Worm (Caenorhabditis elegans) whole organism, late embryonic: Measurements from ENCODE around the gene nlp-29.
A peak's percentile ranks its signal among the peaks of the same experiment; 100 is the strongest.

Experiments
- C08G9.2 ChIP-seq: sonication (generic microtip); optimal IDR thresholded peaks from 2 replicates; lab custom pipeline; 2016; ENCODE audit warnings: mild to moderate bottlenecking, missing genetic modification characterization, moderate library complexity, missing compliant biosample characterization
- C38D4.7 ChIP-seq: fragments of 200-800 bp; sonication (Bioruptor generic); optimal IDR thresholded peaks from 2 replicates; lab custom pipeline; 2018; ENCODE audit warnings: mild to moderate bottlenecking, missing genetic modification characterization, moderate library complexity, missing compliant biosample characterization
- F13H6.1 ChIP-seq: sonication (generic microtip); optimal IDR thresholded peaks from 2 replicates; lab custom pipeline; 2016; ENCODE audit warnings: missing genetic modification characterization, missing compliant biosample characterization
- K09A11.1 ChIP-seq: sonication (generic microtip); optimal IDR thresholded peaks from 2 replicates; lab custom pipeline; 2017; ENCODE audit warnings: antibody characterized with exemption, mild to moderate bottlenecking, missing genetic modification characterization, missing compliant biosample characterization; ENCODE audit not compliant: insufficient read depth
- Y22D7AL.16 ChIP-seq: sonication (generic microtip); optimal IDR thresholded peaks from 2 replicates; lab custom pipeline; 2016; ENCODE audit warnings: missing genetic modification characterization, missing compliant biosample characterization
- ahr-1 ChIP-seq: sonication (generic microtip); optimal IDR thresholded peaks from 2 replicates; lab custom pipeline; 2016; ENCODE audit warnings: missing genetic modification characterization, missing compliant biosample characterization
- ceh-14 ChIP-seq: sonication (generic microtip); optimal IDR thresholded peaks from 2 replicates; lab custom pipeline; 2016; ENCODE audit warnings: missing genotype, missing genetic modification characterization, missing compliant biosample characterization
- ceh-18 ChIP-seq: sonication (generic microtip); optimal IDR thresholded peaks from 2 replicates; lab custom pipeline; 2016; ENCODE audit warnings: missing genetic modification characterization, missing compliant biosample characterization
- ceh-2 ChIP-seq: sonication (generic microtip); optimal IDR thresholded peaks from 2 replicates; lab custom pipeline; 2016; ENCODE audit warnings: missing genotype, missing genetic modification characterization, missing compliant biosample characterization
- ceh-22 ChIP-seq: sonication (generic microtip); optimal IDR thresholded peaks from 2 replicates; lab custom pipeline; 2017; ENCODE audit warnings: missing biosample characterization, missing genetic modification characterization
- ceh-24 ChIP-seq: sonication (generic microtip); optimal IDR thresholded peaks from 2 replicates; lab custom pipeline; 2016; ENCODE audit warnings: mild to moderate bottlenecking, missing genetic modification characterization, missing compliant biosample characterization
- ceh-30 ChIP-seq: fragments of 150-350 bp; optimal IDR thresholded peaks from 2 replicates; lab custom pipeline; 2014; ENCODE audit warnings: missing biosample characterization, missing genetic modification characterization
- ceh-31 ChIP-seq: sonication (generic microtip); optimal IDR thresholded peaks from 2 replicates; lab custom pipeline; 2016; ENCODE audit warnings: missing genetic modification characterization, missing compliant biosample characterization
- ceh-48 ChIP-seq: sonication (generic microtip); optimal IDR thresholded peaks from 2 replicates; lab custom pipeline; 2016; ENCODE audit warnings: missing genetic modification characterization, inconsistent platforms, missing compliant biosample characterization
- ceh-9 ChIP-seq: sonication (generic microtip); optimal IDR thresholded peaks from 2 replicates; lab custom pipeline; 2016; ENCODE audit warnings: mild to moderate bottlenecking, missing genetic modification characterization, inconsistent platforms, missing compliant biosample characterization
- dmd-4 ChIP-seq: sonication (generic microtip); optimal IDR thresholded peaks from 2 replicates; lab custom pipeline; 2016; ENCODE audit warnings: borderline replicate concordance, missing genetic modification characterization, missing compliant biosample characterization
- dve-1 ChIP-seq: sonication (generic microtip); optimal IDR thresholded peaks from 2 replicates; lab custom pipeline; 2017; ENCODE audit warnings: antibody characterized with exemption, mild to moderate bottlenecking, missing genetic modification characterization, missing compliant biosample characterization
- ets-4 ChIP-seq: sonication (generic microtip); optimal IDR thresholded peaks from 2 replicates; lab custom pipeline; 2016; ENCODE audit warnings: missing genetic modification characterization, missing compliant biosample characterization
- fax-1 ChIP-seq: sonication (generic microtip); optimal IDR thresholded peaks from 2 replicates; lab custom pipeline; 2016; ENCODE audit warnings: missing genotype, missing genetic modification characterization, missing compliant biosample characterization
- fkh-10 ChIP-seq: fragments of 150-350 bp; optimal IDR thresholded peaks from 2 replicates; lab custom pipeline; 2014; ENCODE audit warnings: missing biosample characterization, missing genetic modification reagents, missing genetic modification characterization
- fkh-6 ChIP-seq: sonication (generic microtip); optimal IDR thresholded peaks from 2 replicates; lab custom pipeline; 2016; ENCODE audit warnings: missing genetic modification characterization, missing compliant biosample characterization
- gmeb-2 ChIP-seq: sonication (generic microtip); optimal IDR thresholded peaks from 2 replicates; lab custom pipeline; 2016; ENCODE audit warnings: missing genetic modification characterization, inconsistent platforms, missing compliant biosample characterization
- hlh-15 ChIP-seq: sonication (generic microtip); optimal IDR thresholded peaks from 2 replicates; lab custom pipeline; 2016; ENCODE audit warnings: missing genetic modification characterization, missing compliant biosample characterization
- hlh-30 ChIP-seq: sonication (generic microtip); optimal IDR thresholded peaks from 2 replicates; lab custom pipeline; 2017; ENCODE audit warnings: antibody characterized with exemption, missing genetic modification characterization, missing compliant biosample characterization; ENCODE audit not compliant: insufficient read depth
- madf-2 ChIP-seq: sonication (generic microtip); optimal IDR thresholded peaks from 2 replicates; lab custom pipeline; 2017; ENCODE audit warnings: missing genetic modification characterization, missing compliant biosample characterization
- mec-3 ChIP-seq: sonication (generic microtip); optimal IDR thresholded peaks from 2 replicates; lab custom pipeline; 2016; ENCODE audit warnings: borderline replicate concordance, missing genetic modification characterization, missing compliant biosample characterization
- nfya-1 ChIP-seq: sonication (generic microtip); optimal IDR thresholded peaks from 2 replicates; lab custom pipeline; 2017; ENCODE audit warnings: missing genetic modification characterization, mild to moderate bottlenecking, missing compliant biosample characterization, antibody characterized with exemption, moderate library complexity
- npax-4 ChIP-seq: sonication (generic microtip); optimal IDR thresholded peaks from 2 replicates; lab custom pipeline; 2016; ENCODE audit warnings: missing genetic modification characterization, missing compliant biosample characterization
- odd-2 ChIP-seq: sonication (generic microtip); optimal IDR thresholded peaks from 2 replicates; lab custom pipeline; 2017; ENCODE audit warnings: antibody characterized with exemption, mild to moderate bottlenecking, missing genetic modification characterization, missing compliant biosample characterization
- pax-1 ChIP-seq: fragments of 150-350 bp; optimal IDR thresholded peaks from 2 replicates; lab custom pipeline; 2014; ENCODE audit warnings: missing biosample characterization, missing genetic modification characterization
- pha-2 ChIP-seq: sonication (generic microtip); optimal IDR thresholded peaks from 2 replicates; lab custom pipeline; 2017; ENCODE audit warnings: mild to moderate bottlenecking, missing genetic modification characterization, missing compliant biosample characterization
- pqm-1 ChIP-seq: sonication (generic microtip); optimal IDR thresholded peaks from 2 replicates; lab custom pipeline; 2016; ENCODE audit warnings: missing genetic modification characterization, missing compliant biosample characterization
- ref-2 ChIP-seq: sonication (generic microtip); optimal IDR thresholded peaks from 2 replicates; lab custom pipeline; 2016; ENCODE audit warnings: missing genetic modification characterization, missing compliant biosample characterization
- rnt-1 ChIP-seq: sonication (generic microtip); optimal IDR thresholded peaks from 2 replicates; lab custom pipeline; 2016; ENCODE audit warnings: missing genetic modification characterization, missing compliant biosample characterization
- sdc-2 ChIP-seq: sonication (generic microtip); optimal IDR thresholded peaks from 2 replicates; lab custom pipeline; 2016; ENCODE audit warnings: missing genotype, missing genetic modification characterization, missing compliant biosample characterization
- sox-2 ChIP-seq: fragments of 200-800 bp; sonication (Bioruptor generic); IDR thresholded peaks from 2 replicates; pipeline ENCODE4 v1.3.6; 2022; ENCODE audit warnings: missing genetic modification reagents, missing genetic modification characterization, missing compliant biosample characterization
- sox-4 ChIP-seq: sonication (generic microtip); optimal IDR thresholded peaks from 2 replicates; lab custom pipeline; 2017; ENCODE audit warnings: mild to moderate bottlenecking, missing genetic modification characterization, inconsistent platforms, missing compliant biosample characterization
- tbx-7 ChIP-seq: sonication (generic microtip); optimal IDR thresholded peaks from 2 replicates; lab custom pipeline; 2016; ENCODE audit warnings: missing genotype, missing genetic modification characterization, missing compliant biosample characterization
- unc-3 ChIP-seq, 2 experiments: fragments of 200-800 bp in 1 of 2; sonication (Bioruptor generic) in 1 of 2; sonication (generic microtip) in 1 of 2; conservative IDR thresholded peaks in 1 of 2; optimal IDR thresholded peaks in 1 of 2; 2 replicates each; pipeline versions ENCODE4 v1.3.6 to Lab custom; 2016 to 2022; ENCODE audit warnings: missing compliant biosample characterization in 2 of 2, missing genetic modification characterization in 2 of 2, missing genetic modification reagents in 1 of 2
- unc-42 ChIP-seq: sonication (generic microtip); optimal IDR thresholded peaks from 2 replicates; lab custom pipeline; 2016; ENCODE audit warnings: missing genotype, missing genetic modification characterization, missing compliant biosample characterization
- unc-55 ChIP-seq: sonication (generic microtip); optimal IDR thresholded peaks from 2 replicates; lab custom pipeline; 2017; ENCODE audit warnings: missing biosample characterization, missing genetic modification reagents, missing genetic modification characterization
- zip-5 ChIP-seq: sonication (generic microtip); optimal IDR thresholded peaks from 2 replicates; lab custom pipeline; 2016; ENCODE audit warnings: missing genetic modification characterization, missing compliant biosample characterization

nlp-29 gene

ce11 chrV:4022309-4022708 lies 38.1 kb downstream of the nlp-29 start, which contains the start of gene cyp-35A3:
TSS of gene cyp-35A3 (plus strand) at chrV:4022609.
- TF ChIP-seq K09A11.1 (tag; lab: Kevin White, UChicago): no peak
- no peak for TF ChIP-seq dmd-4 (tag; lab: Kevin White, UChicago)
- TF ChIP-seq ref-2 (tag; lab: Kevin White, UChicago): no peak
- TF ChIP-seq ceh-31 (tag; lab: Kevin White, UChicago): no peak
- TF ChIP-seq dve-1 (tag; lab: Kevin White, UChicago): no peak
- TF ChIP-seq hlh-30 (tag; lab: Kevin White, UChicago): no peak
- TF ChIP-seq fax-1 (tag; lab: Kevin White, UChicago): no peak
- no peak for TF ChIP-seq ahr-1 (tag; lab: Kevin White, UChicago)
- no peak for TF ChIP-seq unc-42 (tag; lab: Kevin White, UChicago)
- TF ChIP-seq ceh-24: no peak
- no peak for TF ChIP-seq hlh-15 (tag; lab: Kevin White, UChicago)
- no peak for TF ChIP-seq sox-2 (GFP tag; lab: Robert Waterston, UW)
- no peak for TF ChIP-seq ceh-14
- TF ChIP-seq ets-4 (tag; lab: Kevin White, UChicago): no peak
- TF ChIP-seq npax-4 (tag; lab: Kevin White, UChicago): no peak
- no peak for TF ChIP-seq pqm-1 (tag; lab: Kevin White, UChicago)
- TF ChIP-seq rnt-1 (tag; lab: Kevin White, UChicago): no peak

DNA sequence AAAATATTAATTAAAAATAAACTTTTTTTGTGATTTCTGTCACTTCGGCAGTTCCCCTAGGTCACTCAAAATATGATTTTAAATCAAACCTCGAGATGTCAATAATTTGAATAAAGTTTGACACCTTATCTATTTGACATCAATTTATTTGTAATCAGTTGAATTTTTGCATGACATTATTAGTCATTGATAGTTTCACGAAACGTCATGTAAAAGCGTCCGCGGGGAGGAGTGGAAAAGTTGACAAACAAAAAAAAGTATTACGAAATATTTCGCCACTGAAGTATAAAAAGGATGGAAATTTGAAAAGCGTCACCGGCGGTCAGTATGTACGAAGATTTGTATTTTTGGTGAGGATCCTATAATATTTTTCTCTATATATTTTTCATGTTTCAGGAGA lies 40.6 kb downstream of the nlp-29 start, which contains the start of gene K09D9.1:
TSS of gene K09D9.1 (plus strand) at position 271 of the 400 bp plus-strand sequence.
- TF ChIP-seq C08G9.2 (tag; lab: Kevin White, UChicago): no peak

DNA sequence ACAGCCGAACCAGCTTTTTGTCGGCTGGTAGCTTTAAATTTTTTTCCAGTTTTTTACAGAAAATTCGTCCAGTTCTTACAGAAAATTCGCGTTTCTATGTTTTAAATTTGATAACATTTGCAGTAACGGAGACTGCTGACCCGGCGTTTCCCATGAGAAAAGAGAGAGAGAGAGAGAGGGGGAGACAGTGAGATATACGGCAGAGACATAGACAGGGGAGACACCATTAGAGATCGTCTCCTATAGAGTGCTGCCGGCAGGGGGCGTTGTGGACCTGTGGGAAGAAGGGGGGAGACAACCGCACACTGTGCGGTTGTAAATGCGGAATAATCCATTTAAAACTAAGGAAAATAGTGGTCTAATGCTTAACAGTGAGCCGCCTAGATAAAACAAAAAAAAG lies 45.4 kb downstream of the nlp-29 start:
- TF ChIP-seq zip-5: no peak
- no peak for TF ChIP-seq ceh-30 (tag; lab: Kevin White, UChicago)
- TF ChIP-seq ahr-1 (tag; lab: Kevin White, UChicago): no peak
- TF ChIP-seq sox-2 (GFP tag; lab: Robert Waterston, UW): no peak
- no peak for TF ChIP-seq hlh-30 (tag; lab: Kevin White, UChicago)
- no peak for TF ChIP-seq ceh-2 (tag; lab: Kevin White, UChicago)
- TF ChIP-seq mec-3: no peak
- TF ChIP-seq Y22D7AL.16 (tag; lab: Kevin White, UChicago): no peak
- no peak for TF ChIP-seq C38D4.7 (GFP tag; lab: Kevin White, UChicago)
- no peak for TF ChIP-seq madf-2 (tag; lab: Kevin White, UChicago)
- no peak for TF ChIP-seq odd-2 (tag; lab: Kevin White, UChicago)
- TF ChIP-seq ceh-18 (tag; lab: Kevin White, UChicago): no peak
- no peak for TF ChIP-seq pqm-1 (tag; lab: Kevin White, UChicago)
- TF ChIP-seq ceh-48 (tag; lab: Kevin White, UChicago): no peak
- TF ChIP-seq ref-2 (tag; lab: Kevin White, UChicago): peak; percentile 60
- TF ChIP-seq pha-2 (tag; lab: Kevin White, UChicago): no peak
- TF ChIP-seq unc-42 (tag; lab: Kevin White, UChicago): peak; percentile 3
- no peak for TF ChIP-seq fkh-6 (tag; lab: Kevin White, UChicago)
- TF ChIP-seq F13H6.1 (tag; lab: Kevin White, UChicago): no peak
- no peak for TF ChIP-seq pax-1
- no peak for TF ChIP-seq ceh-22 (tag; lab: Kevin White, UChicago)
- no peak for TF ChIP-seq sdc-2
- TF ChIP-seq gmeb-2 (tag; lab: Kevin White, UChicago): no peak
- TF ChIP-seq nfya-1: peak; percentile 49
- TF ChIP-seq hlh-15 (tag; lab: Kevin White, UChicago): no peak
- no peak for TF ChIP-seq unc-3 (GFP tag; conservative IDR thresholded peaks at IDR 0.05; lab: Robert Waterston, UW)
- TF ChIP-seq unc-3 (tag; optimal IDR thresholded peaks at IDR 0.05; lab: Kevin White, UChicago): no peak
- no peak for TF ChIP-seq sox-4 (tag; lab: Kevin White, UChicago)
- TF ChIP-seq ceh-9 (tag; lab: Kevin White, UChicago): no peak
- peak; percentile 31 for TF ChIP-seq ceh-31 (tag; lab: Kevin White, UChicago)
- no peak for TF ChIP-seq fkh-10
- TF ChIP-seq tbx-7 (tag; lab: Kevin White, UChicago): no peak
- no peak for TF ChIP-seq unc-55 (GFP tag; lab: Kevin White, UChicago)
